Worm (Caenorhabditis elegans): Measurements from ENCODE around the gene fbxa-64.

fbxa-64 gene

ce11 chrV:3282957-3283356, 5.0 kb upstream of the fbxa-64 start, which contains the start of gene str-64:
Gene str-64, plus strand, starts transcription at chrV:3283257.
- TF ChIP-seq unc-62 (GFP tag; optimal IDR thresholded peaks at IDR 0.05 in 1 of 2), result peak in 1 of 2 experiments; percentile 73
- no peak for TF ChIP-seq unc-62 (tag; optimal IDR thresholded peaks at IDR 0.05)
- TF ChIP-seq F49E8.2 (tag; optimal IDR thresholded peaks at IDR 0.05; ENCODE audit: borderline replicate concordance), result no peak
- TF ChIP-seq aha-1 (tag), result peak; percentile 18

DNA sequence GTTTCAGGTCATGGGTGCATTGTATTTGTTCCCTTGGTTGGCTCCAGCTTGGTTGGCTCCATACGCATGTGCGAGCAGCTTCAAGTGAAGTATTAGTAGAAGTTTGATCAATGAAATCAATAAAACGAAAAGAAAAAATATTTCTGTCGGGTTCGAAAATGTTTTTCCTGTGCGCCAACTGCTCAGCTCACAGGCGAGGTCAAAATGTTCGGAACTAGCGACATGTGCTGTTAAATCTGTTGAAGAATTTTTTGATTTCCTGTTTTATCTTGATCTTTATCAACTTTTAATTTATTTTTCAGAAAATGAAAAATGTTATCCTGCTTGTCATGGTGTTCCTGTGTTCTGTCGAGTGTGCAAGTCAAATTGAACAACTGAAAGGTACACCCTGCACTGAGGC, 3.6 kb upstream of the fbxa-64 start, which contains the start of gene T28A11.25:
Gene T28A11.25, plus strand, starts transcription at position 301 of the 400 bp plus-strand sequence.
- TF ChIP-seq lir-3 (tag; optimal IDR thresholded peaks at IDR 0.05), result no peak
- TF ChIP-seq daf-16 (GFP tag; optimal IDR thresholded peaks at IDR 0.05), result peak in 1 of 2 experiments; percentile 33
- no peak for TF ChIP-seq daf-16 (tag; optimal IDR thresholded peaks at IDR 0.05)

- peak; percentile 26 for TF ChIP-seq hlh-11 (tag; optimal IDR thresholded peaks at IDR 0.05)
- no peak for TF ChIP-seq hmg-1.1 (GFP tag; IDR thresholded peaks at IDR 0.05)
Observed at ce11 chrV:3280009-3280408, 2.1 kb upstream of the fbxa-64 start, which contains the start of gene T28A11.2. Gene T28A11.2, plus strand, starts transcription at chrV:3280379.

ce11 chrV:3279138-3279537, 1.2 kb upstream of the fbxa-64 start:
- no peak for TF ChIP-seq spr-1 (tag; optimal IDR thresholded peaks at IDR 0.05)
- no peak for TF ChIP-seq egl-43 (GFP tag; IDR thresholded peaks at IDR 0.05)
- TF ChIP-seq zfp-3 (GFP tag; conservative IDR thresholded peaks at IDR 0.05), result no peak
- peak; percentile 40 for TF ChIP-seq dmd-6 (GFP tag; IDR thresholded peaks at IDR 0.05)
- TF ChIP-seq F49E8.2 (tag; optimal IDR thresholded peaks at IDR 0.05; ENCODE audit: borderline replicate concordance), result no peak
- TF ChIP-seq nhr-28 (tag; optimal IDR thresholded peaks at IDR 0.05), result peak; percentile 10
- no peak for TF ChIP-seq Y75B8A.6 (GFP tag; IDR thresholded peaks at IDR 0.05)
- no peak for TF ChIP-seq nhr-11 (tag; optimal IDR thresholded peaks at IDR 0.05)
- peak; percentile 35 for TF ChIP-seq aha-1 (tag)
- peak in 1 of 2 experiments; percentile 86 for TF ChIP-seq daf-16 (GFP tag; optimal IDR thresholded peaks at IDR 0.05)
- no peak for TF ChIP-seq daf-16 (tag; optimal IDR thresholded peaks at IDR 0.05)
- peak; percentile 54 for TF ChIP-seq hlh-11 (tag; optimal IDR thresholded peaks at IDR 0.05)

- TF ChIP-seq pha-4 (GFP tag; IDR thresholded peaks at IDR 0.05) (no peak), pha-4 (tag; optimal IDR thresholded peaks at IDR 0.05) (no peak), nhr-41 (GFP tag; IDR thresholded peaks at IDR 0.05) (no peak), arid-1 (GFP tag; conservative IDR thresholded peaks at IDR 0.05) (no peak), lir-3 (tag; optimal IDR thresholded peaks at IDR 0.05) (no peak), daf-16 (GFP tag; optimal IDR thresholded peaks at IDR 0.05) (peak in 1 of 2 experiments; percentile 90), daf-16 (tag; optimal IDR thresholded peaks at IDR 0.05) (no peak), aha-1 (tag) (no peak), dve-1 (tag; optimal IDR thresholded peaks at IDR 0.05; ENCODE audit: insufficient read depth) (no peak), vab-7 (GFP tag; IDR thresholded peaks at IDR 0.05) (no peak), egl-27 (tag; optimal IDR thresholded peaks at IDR 0.05) (no peak), unc-62 (GFP tag; optimal IDR thresholded peaks at IDR 0.05 in 1 of 2) (peak in 1 of 2 experiments; percentile 80), unc-62 (tag; optimal IDR thresholded peaks at IDR 0.05) (no peak), hlh-11 (tag; optimal IDR thresholded peaks at IDR 0.05) (peak; percentile 70), nhr-11 (tag; optimal IDR thresholded peaks at IDR 0.05) (peak; percentile 15), T26A8.4 (GFP tag; IDR thresholded peaks at IDR 0.05) (no peak), daf-19 (GFP tag; conservative IDR thresholded peaks at IDR 0.05) (no peak), duxl-1 (tag; optimal IDR thresholded peaks at IDR 0.05; ENCODE audit: poor library complexity) (no peak), ctbp-1 (GFP tag; IDR thresholded peaks at IDR 0.05) (no peak), daf-12 (tag; optimal IDR thresholded peaks at IDR 0.05) (no peak), T20F7.1 (GFP tag; optimal IDR thresholded peaks at IDR 0.05) (no peak), ZK337.2 (GFP tag; IDR thresholded peaks at IDR 0.05) (no peak), mxl-3 (GFP tag; optimal IDR thresholded peaks at IDR 0.05) (peak; percentile 49), tra-1 (GFP tag; IDR thresholded peaks at IDR 0.05) (no peak), nhr-102 (tag; optimal IDR thresholded peaks at IDR 0.05) (no peak), nhr-25 (tag; optimal IDR thresholded peaks at IDR 0.05; ENCODE audit: borderline replicate concordance, insufficient read depth) (no peak), F49E8.2 (tag; optimal IDR thresholded peaks at IDR 0.05; ENCODE audit: borderline replicate concordance) (no peak), lin-15B (tag; optimal IDR thresholded peaks at IDR 0.05) (no peak), spr-3 (GFP tag; optimal IDR thresholded peaks at IDR 0.05) (no peak), gei-8 (GFP tag; optimal IDR thresholded peaks at IDR 0.05) (no peak), fkh-10 (GFP tag; optimal IDR thresholded peaks at IDR 0.05) (no peak), zip-11 (GFP tag; IDR thresholded peaks at IDR 0.05) (no peak), spr-1 (tag; optimal IDR thresholded peaks at IDR 0.05) (no peak), dmd-6 (GFP tag; IDR thresholded peaks at IDR 0.05) (peak; percentile 56), zag-1 (tag; optimal IDR thresholded peaks at IDR 0.05) (no peak), ZK546.5 (tag; optimal IDR thresholded peaks at IDR 0.05) (no peak)
Observed at ce11 chrV:3276184-3276583, 1.8 kb downstream of the fbxa-64 start.

Measured in whole organism, L4 larva.